Fruit fly (Drosophila melanogaster) Kc167 (cell line): Measurements from ENCODE around the gene ppk11.

Experiments used
- Sin3A ChIP-seq: fragments of >200 bp; optimal IDR thresholded peaks from 2 replicates; lab custom pipeline; 2018; ENCODE audit warnings: missing external identifiers
- h ChIP-seq: fragments of >200 bp; optimal IDR thresholded peaks from 3 replicates; lab custom pipeline; 2018; ENCODE audit warnings: missing external identifiers
- insv ChIP-seq: fragments of >200 bp; optimal IDR thresholded peaks from 3 replicates; lab custom pipeline; 2018; ENCODE audit warnings: missing external identifiers
- psq ChIP-seq: fragments of >200 bp; optimal IDR thresholded peaks from 2 replicates; lab custom pipeline; 2017; ENCODE audit warnings: missing external identifiers

DNA sequence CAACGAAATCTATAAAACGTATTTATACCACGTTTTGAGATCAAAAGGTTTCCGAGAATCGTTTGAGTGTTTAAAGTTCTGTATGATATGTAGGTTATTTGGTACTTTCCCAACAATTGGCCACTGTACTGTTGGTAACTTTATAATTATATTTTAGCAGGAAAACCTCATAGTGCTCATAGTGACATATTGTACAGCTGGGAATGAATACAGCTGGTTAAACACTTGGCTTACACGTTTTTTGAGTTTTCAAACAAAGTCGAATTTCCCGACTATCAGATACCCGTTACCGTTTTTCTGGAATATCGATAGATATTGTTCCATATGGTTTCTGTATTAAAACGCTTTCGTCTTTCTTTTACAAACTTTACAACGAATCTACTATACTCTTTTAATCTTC is 3.6 kb upstream of the ppk11 start:
- TF ChIP-seq insv (lab: Kevin White, UChicago) (no peak), psq (no peak), h (lab: Kevin White, UChicago) (no peak), Sin3A (lab: Kevin White, UChicago) (no peak)
